Fruit fly (Drosophila melanogaster) whole organism, larva: ENCODE data around the gene CG33109.

ENCODE experiments used
- noc ChIP-seq: fragments of 200-800 bp; sonication (Bioruptor generic); optimal IDR thresholded peaks from 3 replicates; lab custom pipeline; 2019; ENCODE audit warnings: missing biosample characterization, mild to moderate bottlenecking, missing genetic modification characterization, moderate library complexity

The CG33109 gene

dm6 chr3R:14221484-14221883 lies at the start of gene CG33109:
Gene CG33109 (minus strand): TSS chr3R:14221584.
- no peak for TF ChIP-seq noc

- no peak for TF ChIP-seq noc
Observed at dm6 chr3R:14262087-14262486, 40.7 kb upstream of the CG33109 start, which contains the start of the genes CG14839 and CG14841. Gene CG14839 (plus strand): TSS chr3R:14262387. Gene CG14841 (minus strand): TSS chr3R:14262418.

- TF ChIP-seq noc: no peak
Observed at dm6 chr3R:14261113-14261512, 39.7 kb upstream of the CG33109 start, which contains the start of gene CG14840. Gene CG14840 (minus strand): TSS chr3R:14261213.

- TF ChIP-seq noc: no peak
Observed at dm6 chr3R:14259821-14260220, 38.4 kb upstream of the CG33109 start, which contains the start of gene MetRS-m. Gene MetRS-m (minus strand): TSS chr3R:14259991.

- no peak for TF ChIP-seq noc
Observed at dm6 chr3R:14255808-14256207, 34.4 kb upstream of the CG33109 start, which contains the start of gene CG43179. Gene CG43179 (plus strand): TSS chr3R:14256108.

- TF ChIP-seq noc: no peak
Observed at dm6 chr3R:14245371-14245770, 24.0 kb upstream of the CG33109 start, which contains the start of gene CG9616. Gene CG9616 (minus strand): TSS chr3R:14245471.

- no peak for TF ChIP-seq noc
Observed at dm6 chr3R:14244577-14244976, 23.2 kb upstream of the CG33109 start, which contains the start of gene CG43291. Gene CG43291 (minus strand): TSS chr3R:14244677.

dm6 chr3R:14229045-14229444 lies 7.7 kb upstream of the CG33109 start, which contains the start of gene CG9624:
Gene CG9624 (minus strand): TSS chr3R:14229145.
- no peak for TF ChIP-seq noc

- no peak for TF ChIP-seq noc
Observed at dm6 chr3R:14226662-14227061, 5.3 kb upstream of the CG33109 start, which contains the start of gene CG9631. Gene CG9631 (minus strand): TSS chr3R:14226762.

dm6 chr3R:14224105-14224574 lies 2.8 kb upstream of the CG33109 start, which contains the start of gene Sp212:
Gene Sp212 (minus strand): TSS chr3R:14224155.
- TF ChIP-seq noc: peak; percentile 33

dm6 chr3R:14220105-14220504 lies 1.3 kb downstream of the CG33109 start, which contains the start of gene CG31326:
Gene CG31326 (minus strand): TSS chr3R:14220205.
- TF ChIP-seq noc: no peak

- TF ChIP-seq noc: no peak
Observed at dm6 chr3R:14217839-14218238, 3.5 kb downstream of the CG33109 start, which contains the start of gene CG9649. Gene CG9649 (minus strand): TSS chr3R:14217882.

dm6 chr3R:14214776-14215175 lies 6.6 kb downstream of the CG33109 start, which contains the start of gene Dop1R1:
Gene Dop1R1 (minus strand): TSS chr3R:14214810.
- no peak for TF ChIP-seq noc
